Fruit fly (Drosophila melanogaster): ENCODE measurements around the gene CG15544.

CG15544 gene

DNA sequence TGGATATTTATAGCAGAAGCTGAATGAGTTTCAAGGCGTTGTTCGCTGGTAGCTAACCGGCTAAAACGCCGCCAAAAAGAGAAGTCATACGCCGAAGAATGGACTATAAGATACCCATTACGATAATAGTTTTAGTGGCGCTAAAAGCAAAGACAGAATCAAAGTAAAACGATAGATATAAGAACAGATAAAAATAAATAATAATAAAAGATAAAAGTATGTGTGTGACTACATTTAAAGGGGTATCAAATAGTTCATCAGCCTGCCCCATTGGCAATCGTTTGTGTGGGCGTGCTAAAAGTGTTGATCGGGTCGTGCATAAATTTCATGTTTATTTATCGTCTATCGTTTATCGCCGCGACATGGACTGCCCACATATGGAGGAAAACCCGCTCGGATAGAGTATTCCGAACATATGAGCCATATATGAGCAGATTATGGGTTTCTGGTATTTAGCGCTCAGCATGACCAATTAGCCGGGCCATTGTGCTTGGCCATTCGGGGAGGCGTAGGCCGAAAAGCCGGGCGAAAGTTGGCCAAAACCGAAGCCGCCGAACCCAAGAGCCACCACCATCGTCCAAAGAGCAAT, 30.2 kb upstream of the CG15544 start (continued):
- TF ChIP-seq CG16815 (GFP tag; optimal IDR thresholded peaks at IDR 0.05), result peak; percentile 25
- peak; percentile 55 for TF ChIP-seq CG18619 (GFP tag; optimal IDR thresholded peaks at IDR 0.05)
- peak; percentile 52 for TF ChIP-seq gcm (GFP tag; optimal IDR thresholded peaks at IDR 0.05)
- TF ChIP-seq stc (GFP tag; IDR thresholded peaks at IDR 0.05), result peak; percentile 57; the same call in 1 of the 2 replicates
- TF ChIP-seq Spps (tag; optimal IDR thresholded peaks at IDR 0.05), result no peak
- peak; percentile 80 for TF ChIP-seq CoRest (tag; optimal IDR thresholded peaks at IDR 0.05)
- no peak for TF ChIP-seq Stat92E (GFP tag; optimal IDR thresholded peaks at IDR 0.05)
- TF ChIP-seq al (GFP tag; IDR thresholded peaks at IDR 0.05), result peak; percentile 77
- TF ChIP-seq Usf (GFP tag; optimal IDR thresholded peaks at IDR 0.05), result peak; percentile 37
- TF ChIP-seq lab (GFP tag; optimal IDR thresholded peaks at IDR 0.05), result peak; percentile 73
- no peak for TF ChIP-seq NC2α (GFP tag; optimal IDR thresholded peaks at IDR 0.05)
- TF ChIP-seq ATbp (GFP tag; optimal IDR thresholded peaks at IDR 0.05), result peak; percentile 48
- no peak for TF ChIP-seq C15 (GFP tag; IDR thresholded peaks at IDR 0.05)
- no peak for TF ChIP-seq pfk (GFP tag; optimal IDR thresholded peaks at IDR 0.05)
- 0 out of 2 replicates have a peak, but pooled peaks have one; percentile 15 for TF ChIP-seq peb (GFP tag; IDR thresholded peaks at IDR 0.05)
- no peak for TF ChIP-seq CG1647 (GFP tag; optimal IDR thresholded peaks at IDR 0.05)
- TF ChIP-seq Atf6 (GFP tag; IDR thresholded peaks at IDR 0.05), result peak; percentile 81
- peak; percentile 70 for TF ChIP-seq Hmr (GFP tag; optimal IDR thresholded peaks at IDR 0.05)
- TF ChIP-seq Ets65A (GFP tag), result peak; percentile 89
- peak; percentile 50 for TF ChIP-seq CG12071 (GFP tag; optimal IDR thresholded peaks at IDR 0.05)
- TF ChIP-seq Sry-δ (GFP tag; optimal IDR thresholded peaks at IDR 0.05), result no peak
- TF ChIP-seq CG13624 (GFP tag; optimal IDR thresholded peaks at IDR 0.05), result no peak
- TF ChIP-seq CG7786 (GFP tag; optimal IDR thresholded peaks at IDR 0.05), result no peak
- TF ChIP-seq bowl (GFP tag; IDR thresholded peaks at IDR 0.05), result no peak
- TF ChIP-seq MTF-1 (GFP tag; optimal IDR thresholded peaks at IDR 0.05; ENCODE audit: borderline replicate concordance), result no peak
- no peak for TF ChIP-seq CkIIα-i1 (GFP tag; IDR thresholded peaks at IDR 0.05)
- no peak for TF ChIP-seq trh (GFP tag; optimal IDR thresholded peaks at IDR 0.05)
- no peak for TF ChIP-seq Dip2 (GFP tag; IDR thresholded peaks at IDR 0.05)
- no peak for TF ChIP-seq CTCF (GFP tag; optimal IDR thresholded peaks at IDR 0.05)
- TF ChIP-seq ftz-f1 (GFP tag; optimal IDR thresholded peaks at IDR 0.05), result no peak
- no peak for TF ChIP-seq CG1792 (GFP tag; optimal IDR thresholded peaks at IDR 0.05)
- TF ChIP-seq CG5245 (GFP tag; optimal IDR thresholded peaks at IDR 0.05), result peak; percentile 35
- TF ChIP-seq CG10543 (GFP tag; optimal IDR thresholded peaks at IDR 0.05), result no peak
- TF ChIP-seq YL-1 (GFP tag; optimal IDR thresholded peaks at IDR 0.05), result no peak
- TF ChIP-seq esg (GFP tag; conservative IDR thresholded peaks at IDR 0.05), result peak; percentile 70
- TF ChIP-seq Doc3 (GFP tag; IDR thresholded peaks at IDR 0.05; ENCODE audit: partially characterized antibody), result 0 out of 3 replicates have a peak, but pooled peaks have one; percentile 12
- TF ChIP-seq ab (GFP tag; optimal IDR thresholded peaks at IDR 0.05), result no peak
- TF ChIP-seq Meics (GFP tag; optimal IDR thresholded peaks at IDR 0.05), result peak; percentile 70
- no peak for TF ChIP-seq pum (GFP tag; optimal IDR thresholded peaks at IDR 0.05)
- no peak for TF ChIP-seq CG3065 (GFP tag; optimal IDR thresholded peaks at IDR 0.05)
- no peak for TF ChIP-seq jumu (GFP tag; optimal IDR thresholded peaks at IDR 0.05)
- no peak for TF ChIP-seq CG6791 (GFP tag; IDR thresholded peaks at IDR 0.05; ENCODE audit: partially characterized antibody)
- TF ChIP-seq Myb (GFP tag; optimal IDR thresholded peaks at IDR 0.05), result no peak
- TF ChIP-seq sr (GFP tag; IDR thresholded peaks at IDR 0.05), result peak; percentile 79
- no peak for TF ChIP-seq dimm (GFP tag; IDR thresholded peaks at IDR 0.05)
- no peak for TF ChIP-seq BEAF-32 (GFP tag; optimal IDR thresholded peaks at IDR 0.05)
- peak; percentile 41 for TF ChIP-seq Ravus (GFP tag; IDR thresholded peaks at IDR 0.05)
- peak; percentile 69 for TF ChIP-seq fd96Cb (tag; optimal IDR thresholded peaks at IDR 0.05)
- TF ChIP-seq CG17568 (GFP tag; optimal IDR thresholded peaks at IDR 0.05), result peak; percentile 30
- TF ChIP-seq CG11247 (GFP tag; IDR thresholded peaks at IDR 0.05), result peak; percentile 65
- peak; percentile 4 to 33 for TF ChIP-seq Pdp1 (GFP tag; optimal IDR thresholded peaks at IDR 0.05)

Measured in whole organism, embryonic.